Worm (Caenorhabditis elegans): ENCODE results near the gene ZK809.1.
A peak's percentile ranks its signal among the peaks of the same experiment; 100 is the strongest.

The ZK809.1 gene

DNA sequence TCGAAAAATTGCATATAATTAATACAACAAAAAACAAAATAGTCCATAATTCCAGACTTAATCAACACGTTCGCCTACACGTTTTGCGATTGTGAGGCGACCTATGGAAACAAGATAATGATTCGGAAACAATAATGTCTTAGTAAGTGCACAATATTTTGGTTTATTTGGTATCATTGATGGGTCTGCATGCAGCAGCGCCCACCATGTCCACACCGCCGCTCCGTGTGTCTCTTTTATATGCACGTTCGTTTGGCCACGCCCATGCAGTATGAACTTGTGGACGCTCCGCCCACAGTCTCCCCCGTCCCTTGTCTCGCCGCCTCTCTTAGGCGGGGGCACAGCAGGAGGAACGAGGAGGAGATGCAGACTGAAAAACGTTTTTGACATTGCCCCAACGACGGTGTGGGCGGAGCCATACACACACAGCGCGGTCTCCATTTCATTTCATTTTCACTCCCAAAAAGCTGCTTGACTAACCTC, 47.7 kb upstream of the ZK809.1 start, which contains the start of gene mig-38 (continued):
- TF ChIP-seq tbx-2 (tag; optimal IDR thresholded peaks at IDR 0.05) = peak; percentile 14
- TF ChIP-seq snu-23 (GFP tag; optimal IDR thresholded peaks at IDR 0.05) = peak; percentile 51
- TF ChIP-seq egl-13 (tag; optimal IDR thresholded peaks at IDR 0.05) = peak; percentile 63
- TF ChIP-seq lin-35 (GFP tag; optimal IDR thresholded peaks at IDR 0.05) = peak; percentile 37 to 46
- TF ChIP-seq ceh-82 (tag; optimal IDR thresholded peaks at IDR 0.05) = peak; percentile 8 to 63 (median 33)
- no peak for TF ChIP-seq nhr-90 (tag; optimal IDR thresholded peaks at IDR 0.05; ENCODE audit: poor library complexity)

DNA sequence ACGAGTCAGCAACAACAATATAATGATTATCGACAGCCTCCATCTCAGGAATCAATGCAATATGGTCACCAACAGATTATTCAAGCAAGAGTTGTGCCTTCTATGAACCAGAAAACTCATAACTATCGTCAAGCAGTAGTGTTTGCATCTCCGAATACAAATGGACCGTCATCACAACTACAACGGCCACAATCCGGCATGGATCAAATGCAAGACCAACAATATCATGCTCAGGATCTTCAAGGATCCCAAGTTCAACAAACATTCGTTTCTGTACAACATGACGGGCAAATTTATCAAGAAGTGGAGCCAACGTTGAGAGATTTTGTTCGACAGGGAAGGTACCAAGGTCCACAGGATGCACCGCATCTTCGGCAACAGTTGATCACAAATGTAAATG, 44.8 kb upstream of the ZK809.1 start:
- TF ChIP-seq grh-1 (GFP tag; IDR thresholded peaks at IDR 0.05) (no peak), unc-62 (GFP tag; optimal IDR thresholded peaks at IDR 0.05) (no peak), hpl-2 (GFP tag; optimal IDR thresholded peaks at IDR 0.05) (no peak), lsy-2 (tag; optimal IDR thresholded peaks at IDR 0.05) (no peak), hlh-4 (tag; optimal IDR thresholded peaks at IDR 0.05) (no peak), unc-86 (tag; optimal IDR thresholded peaks at IDR 0.05) (no peak), sox-4 (tag; optimal IDR thresholded peaks at IDR 0.05) (no peak), hlh-17 (GFP tag; optimal IDR thresholded peaks at IDR 0.05; ENCODE audit: borderline replicate concordance) (no peak), ets-5 (GFP tag; IDR thresholded peaks at IDR 0.05) (no peak), C04F5.9 (tag; optimal IDR thresholded peaks at IDR 0.05) (no peak), aha-1 (tag; optimal IDR thresholded peaks at IDR 0.05) (no peak), pax-3 (tag; optimal IDR thresholded peaks at IDR 0.05) (no peak), nhr-77 (tag; optimal IDR thresholded peaks at IDR 0.05) (no peak), ceh-8 (GFP tag; optimal IDR thresholded peaks at IDR 0.05) (no peak), efl-1 (optimal IDR thresholded peaks at IDR 0.05) (no peak), efl-1 (GFP tag; optimal IDR thresholded peaks at IDR 0.05 in 1 of 2) (no peak), aly-2 (tag; optimal IDR thresholded peaks at IDR 0.05) (no peak), elt-3 (tag; optimal IDR thresholded peaks at IDR 0.05) (no peak)

DNA sequence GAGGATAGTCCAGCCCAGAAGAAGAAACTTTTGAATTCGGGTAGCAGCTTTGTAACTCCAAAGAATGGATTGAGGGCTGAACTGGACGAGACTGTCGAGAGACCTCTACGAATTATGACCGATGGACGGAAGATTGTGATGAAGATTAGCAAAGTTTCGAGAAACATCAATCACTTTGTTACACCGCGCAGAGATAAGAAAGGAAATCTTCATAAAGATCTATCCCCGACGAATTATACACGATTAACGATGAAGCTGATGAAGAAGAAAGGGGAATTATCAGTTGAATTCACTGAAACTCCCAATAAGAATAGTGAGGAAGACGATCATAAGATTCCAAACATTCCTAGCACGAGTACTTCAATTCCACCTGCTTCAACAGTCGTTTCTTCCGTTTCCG, 42.2 kb upstream of the ZK809.1 start:
- TF ChIP-seq dpl-1 (GFP tag; optimal IDR thresholded peaks at IDR 0.05) (no peak), rnt-1 (tag; optimal IDR thresholded peaks at IDR 0.05) (peak; percentile 3), C34B4.2 (tag; optimal IDR thresholded peaks at IDR 0.05) (no peak), blmp-1 (tag; optimal IDR thresholded peaks at IDR 0.05) (peak; percentile 27)

DNA sequence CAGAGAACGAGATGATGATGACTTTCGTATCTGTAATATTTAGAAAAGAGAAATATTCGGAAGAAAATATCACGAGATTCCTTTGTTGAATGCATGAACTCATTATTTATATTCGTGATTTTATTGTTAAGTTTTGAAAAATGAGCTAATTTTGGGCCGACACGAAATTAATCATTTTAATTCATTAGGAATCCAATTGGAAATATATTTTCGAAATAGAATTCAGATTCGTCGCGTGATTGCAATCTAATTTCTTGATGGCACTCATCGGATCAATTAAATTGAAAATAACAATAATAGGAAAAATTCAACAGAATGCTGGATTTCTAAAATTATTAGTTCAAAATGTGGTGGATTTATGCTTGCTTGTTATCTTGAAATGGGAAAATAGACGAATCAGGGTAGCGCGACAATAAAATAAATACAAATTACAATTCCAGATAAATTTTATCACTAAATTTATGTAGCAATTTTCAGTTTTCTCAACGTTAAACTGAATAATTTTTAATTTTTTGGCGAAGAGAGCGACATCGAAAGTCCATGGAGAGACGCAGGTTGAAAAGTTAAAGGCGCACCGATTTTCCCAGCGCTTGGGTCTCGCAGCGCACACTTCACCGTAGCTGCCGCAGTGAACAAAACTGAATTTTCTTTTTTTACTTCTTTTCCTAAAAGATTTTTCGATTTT, 40.0 kb upstream of the ZK809.1 start:
- TF ChIP-seq fos-1 (tag; optimal IDR thresholded peaks at IDR 0.05) (peak; percentile 23), ceh-82 (tag; optimal IDR thresholded peaks at IDR 0.05) (peak; percentile 24 to 86 (median 63)), efl-1 (optimal IDR thresholded peaks at IDR 0.05) (peak; percentile 76 to 84), efl-1 (GFP tag; optimal IDR thresholded peaks at IDR 0.05 in 1 of 2) (peak; percentile 71 to 97), nhr-20 (tag; optimal IDR thresholded peaks at IDR 0.05) (peak; percentile 73), ztf-11 (tag; optimal IDR thresholded peaks at IDR 0.05) (peak in 1 of 2 experiments; percentile 21), snu-23 (GFP tag; optimal IDR thresholded peaks at IDR 0.05) (peak; percentile 82), aly-2 (tag; optimal IDR thresholded peaks at IDR 0.05) (peak; percentile 3), aha-1 (tag; optimal IDR thresholded peaks at IDR 0.05) (no peak), snpc-4 (tag; optimal IDR thresholded peaks at IDR 0.05) (peak; percentile 52), xbp-1 (tag; optimal IDR thresholded peaks at IDR 0.05) (peak; percentile 67), isw-1 (GFP tag; IDR thresholded peaks at IDR 0.05) (peak; percentile 62), fkh-8 (tag; optimal IDR thresholded peaks at IDR 0.05) (peak; percentile 72), vab-15 (tag; optimal IDR thresholded peaks at IDR 0.05) (no peak), ets-5 (GFP tag; IDR thresholded peaks at IDR 0.05) (no peak), lin-35 (GFP tag; optimal IDR thresholded peaks at IDR 0.05) (peak; percentile 78 to 84), elt-3 (tag; optimal IDR thresholded peaks at IDR 0.05) (peak in 1 of 6 experiments; percentile 52), unc-62 (GFP tag; optimal IDR thresholded peaks at IDR 0.05) (no peak), C16A3.4 (tag; optimal IDR thresholded peaks at IDR 0.05) (peak; percentile 81), hpl-2 (GFP tag; optimal IDR thresholded peaks at IDR 0.05) (peak; percentile 28), grh-1 (GFP tag; IDR thresholded peaks at IDR 0.05) (peak; percentile 48), nhr-76 (tag; optimal IDR thresholded peaks at IDR 0.05) (no peak), fkh-10 (GFP tag; optimal IDR thresholded peaks at IDR 0.05) (no peak), sox-4 (tag; optimal IDR thresholded peaks at IDR 0.05) (no peak), unc-30 (tag; optimal IDR thresholded peaks at IDR 0.05) (no peak), dpl-1 (GFP tag; optimal IDR thresholded peaks at IDR 0.05) (peak; percentile 57 to 72 (median 66)), nhr-237 (tag; optimal IDR thresholded peaks at IDR 0.05) (peak; percentile 12), C04F5.9 (tag; optimal IDR thresholded peaks at IDR 0.05) (peak; percentile 72), irx-1 (tag; optimal IDR thresholded peaks at IDR 0.05) (peak; percentile 57), egl-13 (tag; optimal IDR thresholded peaks at IDR 0.05) (peak; percentile 11), hlh-17 (GFP tag; optimal IDR thresholded peaks at IDR 0.05; ENCODE audit: borderline replicate concordance) (no peak), nhr-19 (GFP tag; conservative IDR thresholded peaks at IDR 0.05) (peak; percentile 72), nhr-90 (tag; optimal IDR thresholded peaks at IDR 0.05; ENCODE audit: poor library complexity) (peak; percentile 54)

Data from whole organism, L1 larva.